Worm (Caenorhabditis elegans): ENCODE data around the gene math-41.
"Not testable (repeated sequence)": the region's sequence is repeated elsewhere in the genome, so short reads cannot be mapped to it uniquely, and the experiment has no call there.

Gene math-41

ce11 chrII:1854094-1854493 lies 29.7 kb downstream of the math-41 start, which contains the start of gene fbxb-95:
Gene fbxb-95 (plus strand): TSS chrII:1854394.
- TF ChIP-seq che-1, ref-2, ceh-31 (tag; optimal IDR thresholded peaks at IDR 0.05): not testable (repeated sequence)

ce11 chrII:1861285-1861793 lies 36.9 kb downstream of the math-41 start, which contains the start of gene C16C4.18:
Gene C16C4.18 (minus strand): TSS chrII:1861335.
- TF ChIP-seq K09A11.1 (tag; optimal IDR thresholded peaks at IDR 0.05; ENCODE audit: insufficient read depth); T23F11.4 (GFP tag; optimal IDR thresholded peaks at IDR 0.05); fax-1 (tag; optimal IDR thresholded peaks at IDR 0.05): not testable (repeated sequence)

ce11 chrII:1862334-1862733 lies 37.9 kb downstream of the math-41 start, which contains the start of gene fbxb-98:
Gene fbxb-98 (plus strand): TSS chrII:1862634.
- not testable (repeated sequence) for TF ChIP-seq lin-11, pha-4, zip-5 (tag; optimal IDR thresholded peaks at IDR 0.05)

- TF ChIP-seq ztf-16 (tag; optimal IDR thresholded peaks at IDR 0.05) (no peak), ceh-30 (tag; optimal IDR thresholded peaks at IDR 0.05) (no peak), pax-1 (tag; optimal IDR thresholded peaks at IDR 0.05) (no peak), tbx-7 (tag; optimal IDR thresholded peaks at IDR 0.05) (no peak), rnt-1 (tag; optimal IDR thresholded peaks at IDR 0.05) (no peak)
These were observed 39.8 kb downstream of the math-41 start, which contains the start of gene C16C4.17 for ce11 chrII:1864278-1864677. Gene C16C4.17 (plus strand): TSS chrII:1864578.

- TF ChIP-seq elt-2 (tag; optimal IDR thresholded peaks at IDR 0.05) (peak; percentile 27), odd-2 (tag; optimal IDR thresholded peaks at IDR 0.05) (no peak)
These were observed 41.4 kb downstream of the math-41 start, which contains the start of gene math-15 for ce11 chrII:1865683-1866431. Gene math-15 (plus strand): TSS chrII:1866381.

- no peak for TF ChIP-seq unc-42 (tag; optimal IDR thresholded peaks at IDR 0.05)
- no peak for TF ChIP-seq K02D7.2 (tag; optimal IDR thresholded peaks at IDR 0.05)
- TF ChIP-seq unc-55 (GFP tag; optimal IDR thresholded peaks at IDR 0.05), result no peak
- no peak for TF ChIP-seq T23F11.4 (GFP tag; optimal IDR thresholded peaks at IDR 0.05)
These were observed 44.7 kb downstream of the math-41 start, which contains the start of gene math-14 for ce11 chrII:1869120-1869519. Gene math-14 (plus strand): TSS chrII:1869420.

ce11 chrII:1870875-1871592 lies 46.6 kb downstream of the math-41 start, which contains the start of gene math-10:
Gene math-10 (plus strand): TSS chrII:1871542.
- TF ChIP-seq fkh-6 (tag; optimal IDR thresholded peaks at IDR 0.05) (no peak), ceh-19 (GFP tag; optimal IDR thresholded peaks at IDR 0.05) (no peak)

ce11 chrII:1875658-1876057 lies 51.2 kb downstream of the math-41 start, which contains the start of gene math-13:
Gene math-13 (plus strand): TSS chrII:1875958.
- TF ChIP-seq lin-11 (tag; optimal IDR thresholded peaks at IDR 0.05) (no peak), ceh-24 (tag; optimal IDR thresholded peaks at IDR 0.05) (no peak), sox-2 (GFP tag; IDR thresholded peaks at IDR 0.05) (no peak), eyg-1 (tag; optimal IDR thresholded peaks at IDR 0.05) (no peak), lim-6 (tag; optimal IDR thresholded peaks at IDR 0.05) (no peak), pha-2 (tag; optimal IDR thresholded peaks at IDR 0.05) (no peak), fkh-6 (tag; optimal IDR thresholded peaks at IDR 0.05) (no peak), odd-2 (tag; optimal IDR thresholded peaks at IDR 0.05) (no peak), hlh-6 (tag; optimal IDR thresholded peaks at IDR 0.05) (no peak), nhr-11 (tag; optimal IDR thresholded peaks at IDR 0.05) (no peak), sdc-2 (tag; optimal IDR thresholded peaks at IDR 0.05) (no peak), npax-4 (tag; optimal IDR thresholded peaks at IDR 0.05) (no peak), ceh-14 (tag; optimal IDR thresholded peaks at IDR 0.05) (no peak), che-1 (tag; optimal IDR thresholded peaks at IDR 0.05) (no peak)
